Worm (Caenorhabditis elegans) whole organism, early embryonic: Measurements from ENCODE around the gene dss-1.

Experiments used
- B0310.2 ChIP-seq: sonication (generic microtip); optimal IDR thresholded peaks from 2 replicates; lab custom pipeline; 2016; ENCODE audit warnings: mild to moderate bottlenecking, missing genetic modification characterization, missing compliant biosample characterization
- F13C5.2 ChIP-seq: sonication (generic microtip); optimal IDR thresholded peaks from 2 replicates; lab custom pipeline; 2017; ENCODE audit warnings: mild to moderate bottlenecking, missing genetic modification characterization, inconsistent platforms, missing compliant biosample characterization
- aly-1 ChIP-seq: sonication (generic microtip); optimal IDR thresholded peaks from 2 replicates; lab custom pipeline; 2016; ENCODE audit warnings: missing genetic modification characterization, missing compliant biosample characterization
- ama-1 ChIP-seq: fragments of 150-350 bp; optimal IDR thresholded peaks from 2 replicates; lab custom pipeline; 2014
- ceh-13 ChIP-seq: fragments of 200-800 bp; sonication (Bioruptor generic); optimal IDR thresholded peaks from 2 replicates; lab custom pipeline; 2018; ENCODE audit warnings: mild to moderate bottlenecking, missing genetic modification characterization, missing compliant biosample characterization
- ceh-36 ChIP-seq: sonication (generic microtip); optimal IDR thresholded peaks from 2 replicates; lab custom pipeline; 2016; ENCODE audit warnings: missing genetic modification characterization, inconsistent platforms, missing compliant biosample characterization
- ets-7 ChIP-seq: sonication (generic microtip); optimal IDR thresholded peaks from 2 replicates; lab custom pipeline; 2016; ENCODE audit warnings: missing genotype, missing genetic modification characterization, missing compliant biosample characterization
- flt-1 ChIP-seq: fragments of 200-800 bp; sonication (Bioruptor generic); IDR thresholded peaks from 2 replicates; pipeline ENCODE4 v1.3.6; 2022; ENCODE audit warnings: missing genetic modification characterization, missing compliant biosample characterization
- hmbx-1 ChIP-seq: sonication (generic microtip); optimal IDR thresholded peaks from 2 replicates; lab custom pipeline; 2016; ENCODE audit warnings: mild to moderate bottlenecking, missing genetic modification characterization, missing compliant biosample characterization
- hmg-4 ChIP-seq: fragments of 200-800 bp; sonication (Bioruptor generic); optimal IDR thresholded peaks from 2 replicates; lab custom pipeline; 2018; ENCODE audit warnings: mild to moderate bottlenecking, missing genetic modification characterization, missing compliant biosample characterization
- hnd-1 ChIP-seq: sonication (generic microtip); optimal IDR thresholded peaks from 2 replicates; lab custom pipeline; 2016; ENCODE audit warnings: missing genetic modification characterization, missing compliant biosample characterization
- pes-1 ChIP-seq: fragments of 200-800 bp; sonication (Bioruptor generic); IDR thresholded peaks from 2 replicates; pipeline ENCODE4 v1.3.6; 2022; ENCODE audit warnings: missing genetic modification reagents, missing genetic modification characterization, missing compliant biosample characterization
- scrt-1 ChIP-seq: fragments of 200-800 bp; sonication (Bioruptor generic); IDR thresholded peaks from 2 replicates; pipeline ENCODE4 v1.3.6; 2022; ENCODE audit warnings: missing genetic modification characterization, missing compliant biosample characterization
- sea-1 ChIP-seq: fragments of 200-800 bp; sonication (Bioruptor generic); conservative IDR thresholded peaks from 2 replicates; pipeline ENCODE4 v1.3.6; 2022; ENCODE audit warnings: missing genetic modification characterization, missing compliant biosample characterization
- tbx-11 ChIP-seq: fragments of 200-800 bp; sonication (Bioruptor generic); IDR thresholded peaks from 2 replicates; pipeline ENCODE4 v1.3.6; 2022; ENCODE audit warnings: missing genetic modification characterization, missing compliant biosample characterization
- tbx-37 ChIP-seq: fragments of 200-800 bp; sonication (Bioruptor generic); conservative IDR thresholded peaks from 2 replicates; pipeline ENCODE4 v1.3.6; 2022; ENCODE audit warnings: missing genetic modification reagents, missing genetic modification characterization, missing compliant biosample characterization
- tra-4 ChIP-seq: sonication (generic microtip); optimal IDR thresholded peaks from 2 replicates; lab custom pipeline; 2017; ENCODE audit warnings: missing genetic modification characterization, missing compliant biosample characterization

The dss-1 gene

ce11 chrIII:1147863-1148262, 48.2 kb downstream of the dss-1 start:
- no peak for TF ChIP-seq flt-1
- TF ChIP-seq ets-7: no peak
- no peak for TF ChIP-seq ama-1 (lab: Kevin White, UChicago)
- TF ChIP-seq hmbx-1 (tag; lab: Kevin White, UChicago): no peak
- TF ChIP-seq aly-1 (tag; lab: Kevin White, UChicago): no peak
- no peak for TF ChIP-seq sea-1
- TF ChIP-seq pes-1 (GFP tag; lab: Robert Waterston, UW): no peak
- no peak for TF ChIP-seq tbx-37 (GFP tag; lab: Robert Waterston, UW)
- no peak for TF ChIP-seq hnd-1 (tag; lab: Kevin White, UChicago)
- no peak for TF ChIP-seq hmg-4 (GFP tag; lab: Kevin White, UChicago)
- no peak for TF ChIP-seq tbx-11 (GFP tag; lab: Robert Waterston, UW)
- no peak for TF ChIP-seq tra-4 (tag; lab: Kevin White, UChicago)

ce11 chrIII:1144816-1145215, 51.3 kb downstream of the dss-1 start:
- TF ChIP-seq hmg-4 (GFP tag; lab: Kevin White, UChicago) (no peak), flt-1 (no peak), B0310.2 (tag; lab: Kevin White, UChicago) (no peak), F13C5.2 (tag; lab: Kevin White, UChicago) (no peak), hnd-1 (tag; lab: Kevin White, UChicago) (no peak), hmbx-1 (tag; lab: Kevin White, UChicago) (no peak), pes-1 (GFP tag; lab: Robert Waterston, UW) (no peak), tbx-37 (GFP tag; lab: Robert Waterston, UW) (no peak), tbx-11 (GFP tag; lab: Robert Waterston, UW) (no peak), scrt-1 (GFP tag; lab: Robert Waterston, UW) (no peak), ceh-13 (GFP tag; lab: Kevin White, UChicago) (no peak), ceh-36 (tag; lab: Kevin White, UChicago) (no peak), ama-1 (lab: Kevin White, UChicago) (no peak)
